Worm (Caenorhabditis elegans) whole organism, late embryonic: ENCODE results near the gene F44A6.3.

Source experiments
- ahr-1 ChIP-seq: sonication (generic microtip); optimal IDR thresholded peaks from 2 replicates; lab custom pipeline; 2016; ENCODE audit warnings: missing genetic modification characterization, missing compliant biosample characterization
- dve-1 ChIP-seq: sonication (generic microtip); optimal IDR thresholded peaks from 2 replicates; lab custom pipeline; 2017; ENCODE audit warnings: antibody characterized with exemption, mild to moderate bottlenecking, missing genetic modification characterization, missing compliant biosample characterization
- hlh-13 ChIP-seq: fragments of 200-800 bp; sonication (Bioruptor generic); optimal IDR thresholded peaks from 2 replicates; lab custom pipeline; 2018; ENCODE audit warnings: mild to moderate bottlenecking, missing genetic modification characterization, missing compliant biosample characterization
- pha-4 ChIP-seq: fragments of 150-350 bp; optimal IDR thresholded peaks from 2 replicates; lab custom pipeline; 2018; ENCODE audit warnings: missing biosample characterization, missing genetic modification reagents, missing genetic modification characterization
- rnt-1 ChIP-seq: sonication (generic microtip); optimal IDR thresholded peaks from 2 replicates; lab custom pipeline; 2016; ENCODE audit warnings: missing genetic modification characterization, missing compliant biosample characterization

DNA sequence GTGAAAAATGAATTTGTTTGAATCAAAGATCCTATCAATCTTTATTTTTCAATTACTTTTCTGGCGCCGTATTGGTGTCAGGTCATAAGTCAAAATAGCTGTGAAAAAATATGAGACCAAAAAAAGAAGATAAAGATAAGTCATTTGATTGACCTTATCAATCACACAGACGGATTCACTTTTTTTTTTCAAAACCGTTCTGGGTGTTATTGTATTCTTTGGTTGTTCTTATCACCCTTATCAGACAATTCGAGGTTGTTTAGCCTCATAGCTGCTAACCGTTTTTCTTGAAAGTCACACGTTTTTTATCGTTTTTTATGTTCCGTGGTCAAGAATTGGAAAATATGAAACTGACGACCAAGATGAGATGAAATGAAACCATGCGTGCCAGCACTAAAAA, 44.0 kb upstream of the F44A6.3 start:
- TF ChIP-seq dve-1 (tag; lab: Kevin White, UChicago): no peak
- TF ChIP-seq ahr-1 (tag; lab: Kevin White, UChicago): no peak
- no peak for TF ChIP-seq hlh-13 (GFP tag; lab: Kevin White, UChicago)
- TF ChIP-seq pha-4: no peak
- no peak for TF ChIP-seq rnt-1 (tag; lab: Kevin White, UChicago)
